Worm (Caenorhabditis elegans): Measurements from ENCODE around the gene K02E2.6.

ce11 chrV:20406817-20407216 lies 26.5 kb downstream of the K02E2.6 start:
- no peak for TF ChIP-seq ztf-11 (tag; optimal IDR thresholded peaks at IDR 0.05)
- no peak for TF ChIP-seq elt-3 (tag; optimal IDR thresholded peaks at IDR 0.05)
- no peak for TF ChIP-seq lin-39 (tag; optimal IDR thresholded peaks at IDR 0.05)
- no peak for TF ChIP-seq fos-1 (tag; optimal IDR thresholded peaks at IDR 0.05)
- TF ChIP-seq zag-1 (tag; optimal IDR thresholded peaks at IDR 0.05) = no peak
- TF ChIP-seq mdl-1 (tag; optimal IDR thresholded peaks at IDR 0.05) = no peak
- TF ChIP-seq nhr-237 (tag; optimal IDR thresholded peaks at IDR 0.05) = no peak
- no peak for TF ChIP-seq ZK546.5 (tag; optimal IDR thresholded peaks at IDR 0.05)
- TF ChIP-seq ama-1 (optimal IDR thresholded peaks at IDR 0.05) = no peak
- no peak for TF ChIP-seq nhr-77 (tag; optimal IDR thresholded peaks at IDR 0.05)
- no peak for TF ChIP-seq unc-39 (tag; optimal IDR thresholded peaks at IDR 0.05)
